Worm (Caenorhabditis elegans): ENCODE measurements around the gene sru-12.
"Not testable (repeated sequence)": the region's sequence is repeated elsewhere in the genome, so short reads cannot be mapped to it uniquely, and the experiment has no call there.

- not testable (repeated sequence) for TF ChIP-seq lin-29 (GFP tag; IDR thresholded peaks at IDR 0.05); lin-15B (tag; optimal IDR thresholded peaks at IDR 0.05); nhr-25 (tag; optimal IDR thresholded peaks at IDR 0.05; ENCODE audit: borderline replicate concordance, insufficient read depth); Y105C5A.15 (GFP tag; IDR thresholded peaks at IDR 0.05); F49E8.2 (tag; optimal IDR thresholded peaks at IDR 0.05; ENCODE audit: borderline replicate concordance); tra-1 (GFP tag; IDR thresholded peaks at IDR 0.05); dpl-1 (GFP tag; optimal IDR thresholded peaks at IDR 0.05); nhr-76 (tag; optimal IDR thresholded peaks at IDR 0.05); nhr-11 (tag; optimal IDR thresholded peaks at IDR 0.05)
These were observed 5.6 kb downstream of the sru-12 start, which contains the start of gene sru-9 for ce11 chrIV:13588544-13589043.
